Fruit fly (Drosophila melanogaster) ovary, adult (tissue): ENCODE results near the gene sim.
A peak's percentile ranks its signal among the peaks of the same experiment; 100 is the strongest.

Experiments
- CG17801 ChIP-seq: fragments of 200-800 bp; optimal IDR thresholded peaks from 2 replicates; lab custom pipeline; 2019; ENCODE audit warnings: missing biosample characterization, mild to moderate bottlenecking, missing genetic modification characterization, moderate library complexity; ENCODE audit not compliant: partially characterized antibody

sim gene

DNA sequence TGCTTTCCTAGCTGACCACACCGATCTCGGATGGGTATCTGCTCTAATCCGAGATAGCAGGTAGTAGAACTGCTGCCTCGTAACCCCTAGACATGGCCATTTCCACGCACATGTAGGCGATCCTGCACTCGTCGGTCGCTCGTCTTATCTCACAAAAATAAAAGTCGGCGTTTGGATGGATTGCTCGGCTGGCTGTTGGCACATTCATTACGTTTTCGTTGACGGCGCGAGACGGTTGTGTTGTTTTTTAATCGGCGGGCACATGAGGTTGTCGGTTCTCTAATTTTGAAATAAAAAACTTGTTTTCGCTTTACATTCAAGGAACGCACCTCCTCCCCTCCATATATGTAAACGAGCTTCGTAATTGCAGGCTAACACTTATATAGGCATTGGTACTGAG, 25.2 kb upstream of the sim start, which contains the start of gene ry:
ry (plus strand) TSS at position 206 of the 400 bp plus-strand sequence.
- TF ChIP-seq CG17801 (GFP tag; lab: Kevin White, UChicago) = no peak

- peak; percentile 34 for TF ChIP-seq CG17801 (GFP tag; lab: Kevin White, UChicago)
Observed at dm6 chr3R:13032975-13033445, 24.5 kb upstream of the sim start.

dm6 chr3R:13033670-13034069, 23.9 kb upstream of the sim start:
- no peak for TF ChIP-seq CG17801 (GFP tag; lab: Kevin White, UChicago)

DNA sequence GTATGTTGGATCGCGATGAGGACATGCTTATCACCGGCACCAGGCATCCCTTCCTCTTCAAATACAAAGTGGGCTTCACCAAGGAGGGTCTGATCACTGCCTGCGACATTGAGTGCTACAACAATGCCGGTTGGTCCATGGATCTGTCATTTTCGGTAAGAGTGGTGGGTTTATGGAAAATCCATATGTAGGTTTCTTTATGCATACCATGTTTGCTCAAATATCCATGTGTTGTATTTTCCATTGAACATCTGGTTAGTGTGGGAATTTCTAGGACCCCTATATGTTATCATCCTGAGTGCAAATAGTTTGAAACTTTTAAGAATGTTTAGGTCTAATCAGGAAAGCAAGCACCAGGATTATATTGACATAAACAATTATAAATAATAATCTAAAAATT, 21.5 kb upstream of the sim start:
- no peak for TF ChIP-seq CG17801 (GFP tag; lab: Kevin White, UChicago)

DNA sequence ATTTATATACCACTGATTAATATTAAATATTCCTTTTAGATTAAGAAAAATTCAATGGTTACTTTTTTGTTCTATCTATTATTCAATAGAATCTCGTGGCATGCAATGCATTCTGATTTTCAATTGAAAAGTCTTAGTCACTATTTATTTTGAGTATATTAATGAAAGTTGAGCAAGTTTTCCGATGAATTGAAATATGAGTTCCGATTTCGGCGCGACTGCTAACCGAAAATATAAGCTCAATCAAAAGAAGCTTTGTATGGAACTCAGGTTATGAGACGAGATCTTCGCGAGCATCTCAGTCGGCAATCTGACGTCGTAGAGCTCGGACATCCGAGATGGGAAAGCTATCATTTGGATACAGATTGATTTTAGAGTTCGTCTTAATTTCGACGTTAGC, 19.5 kb upstream of the sim start, which contains the start of gene CG11668:
CG11668 (plus strand) TSS at position 301 of the 400 bp plus-strand sequence.
- TF ChIP-seq CG17801 (GFP tag; lab: Kevin White, UChicago) = no peak

dm6 chr3R:13039037-13039583, 18.4 kb upstream of the sim start:
- no peak for TF ChIP-seq CG17801 (GFP tag; lab: Kevin White, UChicago)

DNA sequence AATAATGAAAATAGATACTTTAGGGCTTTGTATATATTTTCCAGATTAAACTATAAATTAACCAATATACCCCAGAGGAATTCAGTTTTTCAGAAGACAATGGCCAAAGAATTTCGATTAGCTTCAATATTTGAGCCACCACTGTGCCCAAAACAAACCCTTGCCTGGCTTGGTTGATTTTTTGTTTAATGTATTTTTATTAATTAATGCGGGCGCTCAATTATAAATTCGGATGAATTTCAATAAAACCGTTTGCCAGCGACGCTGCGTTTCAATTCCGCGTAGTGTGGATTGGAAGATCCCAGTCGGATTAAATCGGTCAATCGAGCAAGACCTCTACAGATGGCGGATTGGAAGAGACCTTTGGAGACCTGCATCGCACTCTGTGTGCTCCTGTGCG, 15.8 kb upstream of the sim start, which contains the start of gene CG11670:
CG11670 (plus strand) TSS at position 301 of the 400 bp plus-strand sequence.
- TF ChIP-seq CG17801 (GFP tag; lab: Kevin White, UChicago) = no peak

DNA sequence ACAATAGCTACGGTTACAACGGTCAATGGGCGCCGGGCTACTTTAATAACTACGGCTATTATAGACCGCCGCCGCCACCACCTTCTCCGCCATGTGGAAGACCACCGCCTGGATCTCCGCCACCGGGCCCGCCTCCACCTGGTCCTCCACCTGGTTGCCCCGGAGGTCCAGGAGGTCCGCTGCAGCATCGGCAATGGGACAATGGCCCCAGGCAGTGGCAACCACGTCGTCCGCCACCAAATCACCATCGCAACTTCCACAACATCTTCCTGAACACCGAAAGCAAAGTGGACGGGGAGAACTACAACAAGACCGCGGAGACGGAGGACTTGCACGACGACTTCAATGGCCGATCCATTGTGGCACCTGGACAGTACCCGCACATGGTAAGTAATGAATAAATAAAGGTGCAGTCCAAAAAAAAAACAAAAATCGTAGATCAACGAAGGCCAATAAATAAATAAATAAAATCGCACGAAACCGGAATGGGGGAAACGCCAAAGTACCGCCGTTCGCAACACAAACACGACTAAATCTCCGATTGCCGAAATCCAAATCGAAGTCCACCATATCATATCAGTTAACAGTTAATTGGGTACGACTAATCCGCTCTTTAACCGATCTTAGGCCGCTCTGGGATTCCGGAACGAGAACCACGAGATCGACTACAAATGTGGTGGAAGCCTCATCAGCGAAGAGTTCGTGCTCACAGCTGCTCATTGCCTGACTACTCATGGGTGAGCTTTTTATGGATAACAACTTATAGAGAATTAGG, 15.1 kb upstream of the sim start, which contains the start of gene snk:
snk (minus strand) TSS at position 513 of the 775 bp plus-strand sequence.
- TF ChIP-seq CG17801 (GFP tag; lab: Kevin White, UChicago) = no peak

- TF ChIP-seq CG17801 (GFP tag; lab: Kevin White, UChicago) = no peak
Observed at dm6 chr3R:13043857-13044256, 13.7 kb upstream of the sim start, which contains the start of gene CG45122. Gene CG45122, plus strand, starts transcription at chr3R:13044157.

- no peak for TF ChIP-seq CG17801 (GFP tag; lab: Kevin White, UChicago)
Observed at dm6 chr3R:13044459-13044858, 13.1 kb upstream of the sim start, which contains the start of gene Hsc70-2. Gene Hsc70-2, plus strand, starts transcription at chr3R:13044759.

DNA sequence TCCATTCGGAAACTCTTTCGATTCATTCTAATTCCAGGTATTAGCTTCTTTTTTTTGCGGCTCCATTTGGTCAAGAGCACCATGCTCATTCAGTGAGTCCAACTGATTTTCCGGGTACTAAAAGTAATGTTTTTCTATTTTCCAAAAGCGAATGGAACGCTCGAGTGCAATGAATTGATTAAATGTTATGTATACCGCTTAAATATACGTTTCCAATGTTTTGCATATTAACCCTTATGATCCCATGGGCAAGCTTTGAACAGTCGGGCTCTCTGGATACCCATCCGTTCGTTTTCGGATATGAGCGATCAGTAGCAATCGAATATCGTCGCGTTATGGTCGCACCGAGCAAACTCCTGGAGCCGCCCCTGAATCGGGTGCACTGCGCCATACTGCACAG, 10.1 kb upstream of the sim start, which contains the start of gene CG31157:
CG31157 (plus strand) TSS at position 301 of the 400 bp plus-strand sequence.
- no peak for TF ChIP-seq CG17801 (GFP tag; lab: Kevin White, UChicago)

DNA sequence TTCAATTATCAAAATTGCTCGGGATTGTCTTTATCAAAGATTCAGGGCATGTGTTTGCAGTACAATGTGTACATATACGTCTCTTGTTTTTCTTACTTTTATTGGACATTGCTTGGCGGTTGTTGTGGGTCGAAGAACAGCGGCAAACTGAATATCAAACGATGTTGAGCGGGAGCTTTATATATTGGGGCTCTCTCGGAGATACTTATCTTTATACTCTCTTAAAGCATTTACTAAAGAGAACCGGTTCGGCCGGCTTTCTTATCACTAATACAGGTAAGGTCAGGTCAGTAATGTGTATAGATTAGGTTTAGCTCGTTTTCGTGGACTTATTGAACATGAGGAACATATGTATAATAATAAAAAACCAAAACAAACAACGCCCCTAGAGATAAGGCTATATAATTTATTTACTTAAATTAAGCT, 6.2 kb upstream of the sim start, which contains the start of gene CG7966:
CG7966 (minus strand) TSS at position 156 of the 426 bp plus-strand sequence.
- TF ChIP-seq CG17801 (GFP tag; lab: Kevin White, UChicago) = no peak

DNA sequence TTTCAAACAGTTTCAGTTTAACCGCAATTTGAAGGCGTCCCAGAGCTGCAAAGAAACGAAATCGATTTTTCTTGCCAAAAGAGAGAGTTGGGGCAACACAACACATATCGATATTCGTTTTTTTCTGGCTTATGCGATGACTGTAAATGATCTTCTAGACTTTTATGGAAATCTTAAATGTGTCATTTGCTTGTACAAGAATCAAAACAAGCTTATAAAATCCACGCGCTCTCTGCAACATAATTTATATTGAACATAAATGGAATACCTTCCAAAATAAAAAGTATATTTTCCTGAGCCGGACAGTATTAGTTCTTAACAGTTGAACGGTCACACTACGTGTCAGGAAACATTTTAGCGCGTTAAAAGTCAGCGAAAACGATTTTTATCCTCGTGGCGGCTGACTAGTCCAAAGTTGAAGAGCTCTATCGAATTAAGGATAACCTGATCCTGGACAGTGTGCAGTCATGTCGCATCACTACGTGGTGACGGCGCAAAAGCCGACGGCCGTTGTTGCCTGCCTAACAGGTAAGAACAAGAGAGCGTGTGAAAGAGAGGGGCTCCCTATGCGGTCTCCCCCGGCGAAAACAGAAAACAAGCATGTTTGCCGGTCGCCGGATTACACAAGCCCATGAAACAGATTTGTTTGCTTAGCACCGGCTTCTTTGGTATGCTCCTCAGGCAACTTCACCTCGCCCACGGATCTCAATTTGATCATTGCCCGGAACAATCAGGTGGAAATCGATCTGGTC, 5.4 kb upstream of the sim start, which contains the start of gene pic:
pic (plus strand) TSS at position 304 of the 752 bp plus-strand sequence.
- no peak for TF ChIP-seq CG17801 (GFP tag; lab: Kevin White, UChicago)

DNA sequence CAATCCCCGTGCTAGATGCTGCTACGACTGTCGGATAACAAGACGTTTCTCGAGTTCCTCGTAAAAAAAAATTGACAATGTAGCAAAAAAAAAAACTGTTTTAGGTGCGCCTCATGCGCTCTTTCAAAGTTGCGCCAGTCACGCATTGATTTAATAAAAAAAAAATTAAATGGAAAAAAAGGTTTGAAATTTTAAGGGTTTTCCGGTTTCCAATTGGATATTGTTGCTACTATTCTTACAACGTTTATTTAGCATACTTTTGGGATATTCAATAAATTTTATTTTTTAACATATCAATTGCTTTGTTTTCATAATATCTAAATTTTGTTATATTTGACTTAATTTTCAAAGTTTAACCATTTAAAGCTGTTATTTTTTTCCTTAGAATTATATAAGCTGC, 1.0 kb upstream of the sim start:
- TF ChIP-seq CG17801 (GFP tag; lab: Kevin White, UChicago) = no peak
